Worm (Caenorhabditis elegans) whole organism, L3 larva: ENCODE results near the gene Y22D7AL.10.

Experiments
- R02D3.7 ChIP-seq: fragments of 150-350 bp; optimal IDR thresholded peaks from 2 replicates; lab custom pipeline; 2014; ENCODE audit warnings: missing biosample characterization, missing genetic modification characterization
- aly-2 ChIP-seq: fragments of 150-350 bp; optimal IDR thresholded peaks from 2 replicates; lab custom pipeline; 2014; ENCODE audit warnings: missing biosample characterization, missing genetic modification characterization
- ama-1 ChIP-seq: fragments of 150-350 bp; optimal IDR thresholded peaks from 2 replicates; lab custom pipeline; 2018
- ceh-16 ChIP-seq: sonication (generic microtip); optimal IDR thresholded peaks from 2 replicates; lab custom pipeline; 2017; ENCODE audit warnings: missing biosample characterization, missing genetic modification characterization
- ceh-28 ChIP-seq: fragments of 150-350 bp; optimal IDR thresholded peaks from 2 replicates; lab custom pipeline; 2014; ENCODE audit warnings: missing biosample characterization, missing genetic modification reagents, missing genetic modification characterization
- ceh-9 ChIP-seq: sonication (generic microtip); optimal IDR thresholded peaks from 2 replicates; lab custom pipeline; 2018; ENCODE audit warnings: missing biosample characterization, missing genetic modification characterization
- daf-12 ChIP-seq: fragments of 150-350 bp; optimal IDR thresholded peaks from 2 replicates; lab custom pipeline; 2014; ENCODE audit warnings: missing biosample characterization, missing genetic modification reagents, missing genetic modification characterization
- egl-27 ChIP-seq: sonication (generic microtip); optimal IDR thresholded peaks from 4 replicates; lab custom pipeline; 2017; ENCODE audit warnings: missing biosample characterization, missing genetic modification reagents, missing genetic modification characterization
- egl-5 ChIP-seq: fragments of 150-350 bp; optimal IDR thresholded peaks from 2 replicates; lab custom pipeline; 2017; ENCODE audit warnings: missing biosample characterization, missing genetic modification reagents, missing genetic modification characterization, inconsistent platforms
- elt-2 ChIP-seq: sonication (generic microtip); optimal IDR thresholded peaks from 2 replicates; lab custom pipeline; 2016; ENCODE audit warnings: missing genetic modification reagents, mild to moderate bottlenecking, missing genetic modification characterization, missing compliant biosample characterization
- elt-3 ChIP-seq, 3 experiments: fragments of 150-350 bp in 1 of 3; sonication (generic microtip) in 2 of 3; optimal IDR thresholded peaks; 2 replicates in 2 of 3; 4 replicates in 1 of 3; lab custom pipeline; 2014 to 2017; ENCODE audit warnings: missing biosample characterization in 3 of 3, missing genetic modification characterization in 3 of 3
- eor-1 ChIP-seq, 2 experiments: fragments of 150-350 bp; optimal IDR thresholded peaks; 2 replicates each; lab custom pipeline; 2014 to 2018; ENCODE audit warnings: missing biosample characterization in 2 of 2, missing genetic modification characterization in 2 of 2
- fkh-10 ChIP-seq: sonication (generic microtip); optimal IDR thresholded peaks from 2 replicates; lab custom pipeline; 2017; ENCODE audit warnings: missing biosample characterization, missing genetic modification reagents, missing genetic modification characterization
- fkh-2 ChIP-seq: fragments of 150-350 bp; optimal IDR thresholded peaks from 2 replicates; lab custom pipeline; 2014; ENCODE audit warnings: missing biosample characterization, missing genetic modification reagents, missing genetic modification characterization
- fos-1 ChIP-seq: fragments of 150-350 bp; optimal IDR thresholded peaks from 2 replicates; lab custom pipeline; 2014; ENCODE audit warnings: missing biosample characterization, missing genetic modification characterization
- hmg-11 ChIP-seq: sonication (generic microtip); optimal IDR thresholded peaks from 2 replicates; lab custom pipeline; 2016; ENCODE audit warnings: missing genetic modification characterization, missing compliant biosample characterization
- jun-1 ChIP-seq: fragments of 150-350 bp; optimal IDR thresholded peaks from 2 replicates; lab custom pipeline; 2014; ENCODE audit warnings: missing biosample characterization, missing genetic modification reagents, missing genetic modification characterization
- lin-15B ChIP-seq: fragments of 150-350 bp; optimal IDR thresholded peaks from 2 replicates; lab custom pipeline; 2014; ENCODE audit warnings: missing biosample characterization, missing genetic modification characterization
- lin-39 ChIP-seq: fragments of 150-350 bp; optimal IDR thresholded peaks from 2 replicates; lab custom pipeline; 2018; ENCODE audit warnings: missing biosample characterization, missing genetic modification reagents, missing genetic modification characterization
- mdl-1 ChIP-seq: fragments of 150-350 bp; optimal IDR thresholded peaks from 2 replicates; lab custom pipeline; 2014; ENCODE audit warnings: missing biosample characterization, missing genetic modification characterization
- mml-1 ChIP-seq: fragments of 150-350 bp; sonication (generic microtip); optimal IDR thresholded peaks from 3 replicates; lab custom pipeline; 2014; ENCODE audit warnings: missing biosample characterization, missing genetic modification characterization
- nfya-1 ChIP-seq: sonication (generic microtip); optimal IDR thresholded peaks from 2 replicates; lab custom pipeline; 2017; ENCODE audit warnings: missing genetic modification characterization, mild to moderate bottlenecking, missing compliant biosample characterization, antibody characterized with exemption, moderate library complexity; ENCODE audit not compliant: insufficient read depth
- nhr-11 ChIP-seq: fragments of 150-350 bp; optimal IDR thresholded peaks from 2 replicates; lab custom pipeline; 2014; ENCODE audit warnings: missing biosample characterization, missing genetic modification characterization
- nhr-12 ChIP-seq: fragments of 150-350 bp; optimal IDR thresholded peaks from 2 replicates; lab custom pipeline; 2014; ENCODE audit warnings: missing biosample characterization, missing genetic modification characterization
- nhr-23 ChIP-seq: fragments of 150-350 bp; optimal IDR thresholded peaks from 2 replicates; lab custom pipeline; 2014; ENCODE audit warnings: missing biosample characterization, missing genetic modification reagents, missing genetic modification characterization
- nhr-25 ChIP-seq: sonication (generic microtip); optimal IDR thresholded peaks from 2 replicates; lab custom pipeline; 2017; ENCODE audit warnings: missing biosample characterization, missing genetic modification characterization
- nhr-28 ChIP-seq: fragments of 150-350 bp; optimal IDR thresholded peaks from 2 replicates; lab custom pipeline; 2014; ENCODE audit warnings: missing biosample characterization, missing genetic modification characterization
- nhr-43 ChIP-seq: sonication (generic microtip); optimal IDR thresholded peaks from 2 replicates; lab custom pipeline; 2016; ENCODE audit warnings: mild to moderate bottlenecking, missing genetic modification characterization, missing compliant biosample characterization; ENCODE audit not compliant: poor library complexity, severe bottlenecking
- nhr-67 ChIP-seq: fragments of 150-350 bp; optimal IDR thresholded peaks from 2 replicates; lab custom pipeline; 2014; ENCODE audit warnings: missing biosample characterization, missing genetic modification characterization
- nhr-77 ChIP-seq: fragments of 150-350 bp; optimal IDR thresholded peaks from 2 replicates; lab custom pipeline; 2014; ENCODE audit warnings: missing biosample characterization, missing genetic modification characterization
- skn-1 ChIP-seq: fragments of 150-350 bp; optimal IDR thresholded peaks from 2 replicates; lab custom pipeline; 2014; ENCODE audit warnings: missing biosample characterization, missing genetic modification characterization
- snpc-4 ChIP-seq: fragments of 150-350 bp; optimal IDR thresholded peaks from 2 replicates; lab custom pipeline; 2014; ENCODE audit warnings: missing biosample characterization, missing genetic modification characterization
- tbx-2 ChIP-seq: sonication (generic microtip); optimal IDR thresholded peaks from 2 replicates; lab custom pipeline; 2016; ENCODE audit warnings: mild to moderate bottlenecking, missing genetic modification characterization, missing compliant biosample characterization
- zag-1 ChIP-seq: fragments of 150-350 bp; optimal IDR thresholded peaks from 2 replicates; lab custom pipeline; 2014; ENCODE audit warnings: missing biosample characterization, missing genetic modification characterization
- ztf-11 ChIP-seq: fragments of 150-350 bp; optimal IDR thresholded peaks from 2 replicates; lab custom pipeline; 2014; ENCODE audit warnings: missing biosample characterization, missing genetic modification characterization
- ztf-4 ChIP-seq: fragments of 150-350 bp; optimal IDR thresholded peaks from 2 replicates; lab custom pipeline; 2014; ENCODE audit warnings: missing biosample characterization, missing genetic modification characterization

The Y22D7AL.10 gene

DNA sequence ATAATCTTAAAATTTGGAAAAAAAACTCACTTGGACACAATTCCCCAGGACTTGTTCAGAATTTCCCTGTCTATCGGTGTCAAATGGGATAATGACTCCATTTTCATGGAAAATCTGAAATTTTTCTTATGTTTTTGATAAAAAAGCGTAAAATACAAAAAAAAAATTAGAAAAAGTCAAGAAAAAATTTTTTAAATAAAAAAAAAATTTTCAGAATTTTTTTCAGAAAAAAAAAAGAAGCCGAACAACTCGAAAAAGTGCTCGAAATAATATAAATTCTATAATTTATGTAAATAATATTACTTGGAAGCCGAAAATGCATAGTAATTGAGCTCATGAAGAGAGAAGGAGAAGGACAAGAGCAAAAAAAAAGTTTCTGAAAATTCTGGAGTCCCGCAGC, 49.8 kb upstream of the Y22D7AL.10 start, which contains the start of gene glb-30:
Gene glb-30 (minus strand): TSS at position 101 of the 400 bp plus-strand sequence.
- TF ChIP-seq tbx-2 (tag; lab: Kevin White, UChicago) = no peak
- TF ChIP-seq hmg-11 (tag; lab: Kevin White, UChicago) = no peak
- TF ChIP-seq ceh-9 (tag; lab: Kevin White, UChicago) = no peak
- no peak for TF ChIP-seq nfya-1 (tag; lab: Kevin White, UChicago)
- TF ChIP-seq skn-1 (tag; lab: Kevin White, UChicago) = no peak
- TF ChIP-seq lin-15B (tag; lab: Kevin White, UChicago) = no peak
- TF ChIP-seq aly-2 (tag; lab: Kevin White, UChicago) = no peak
- TF ChIP-seq nhr-11 (tag; lab: Kevin White, UChicago) = no peak
- no peak for TF ChIP-seq ztf-4
- TF ChIP-seq nhr-77 = no peak
- no peak for TF ChIP-seq nhr-43
- TF ChIP-seq egl-5 (tag; lab: Kevin White, UChicago) = no peak

DNA sequence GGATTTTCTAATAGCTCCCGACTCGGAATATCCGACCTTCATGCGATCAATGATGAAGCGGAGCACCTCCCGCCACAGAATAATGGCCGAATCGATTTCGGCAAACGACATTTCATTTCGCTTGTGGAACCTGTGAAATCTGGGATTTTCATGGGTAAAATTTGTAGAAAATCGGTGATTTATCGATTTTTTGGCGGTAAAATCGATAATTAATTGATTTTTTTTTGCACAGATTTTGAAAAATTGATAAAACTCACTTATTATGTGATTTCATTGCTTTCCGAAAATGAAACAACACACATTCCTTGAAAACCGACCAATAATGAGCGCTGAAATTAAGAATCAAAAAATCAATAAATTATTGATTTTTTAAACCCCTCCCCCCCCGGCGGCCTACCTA, 48.2 kb upstream of the Y22D7AL.10 start:
- TF ChIP-seq ceh-28 (peak; percentile 76), nhr-67 (tag; lab: Kevin White, UChicago) (no peak)

DNA sequence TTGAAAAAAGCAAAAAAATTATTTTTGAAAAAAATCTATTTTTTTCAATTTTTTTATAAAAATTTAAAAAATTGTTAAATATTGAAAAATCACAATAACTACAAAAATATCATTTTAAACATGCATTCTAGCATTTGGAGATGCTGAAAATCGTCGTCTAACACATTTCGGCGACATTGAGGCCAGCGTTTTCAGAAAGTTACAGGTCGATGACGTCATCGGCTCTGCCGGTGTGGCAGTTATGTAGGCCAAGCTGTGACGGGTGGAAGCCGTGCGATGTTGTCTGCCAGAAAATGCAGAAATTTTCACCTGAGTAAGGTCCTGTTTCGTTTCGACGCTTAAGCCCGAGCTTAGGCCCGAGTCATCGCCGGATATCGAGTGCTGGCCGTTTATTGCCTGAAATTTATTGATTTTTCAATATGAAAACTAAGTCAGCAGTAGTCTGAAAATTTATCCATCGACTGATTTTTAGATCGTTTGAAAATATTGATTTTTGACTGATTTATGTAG, 47.1 kb upstream of the Y22D7AL.10 start, which contains the start of gene Y22D7AR.3:
Gene Y22D7AR.3 (minus strand): TSS at position 51 of the 510 bp plus-strand sequence.
- TF ChIP-seq snpc-4 = no peak
- TF ChIP-seq elt-2 (tag; lab: Kevin White, UChicago) = no peak
- no peak for TF ChIP-seq fkh-2
- TF ChIP-seq nhr-28 (tag; lab: Kevin White, UChicago) = no peak
- TF ChIP-seq ceh-16 (tag; lab: Kevin White, UChicago) = no peak
- TF ChIP-seq egl-5 (tag; lab: Kevin White, UChicago) = no peak
- no peak for TF ChIP-seq nhr-23 (tag; lab: Kevin White, UChicago)
- TF ChIP-seq nhr-12 = no peak

ce11 chrIII:1665373-1665772, 46.6 kb upstream of the Y22D7AL.10 start:
- no peak for TF ChIP-seq jun-1 (tag; lab: Kevin White, UChicago)
- TF ChIP-seq ceh-28 = peak; percentile 60

DNA sequence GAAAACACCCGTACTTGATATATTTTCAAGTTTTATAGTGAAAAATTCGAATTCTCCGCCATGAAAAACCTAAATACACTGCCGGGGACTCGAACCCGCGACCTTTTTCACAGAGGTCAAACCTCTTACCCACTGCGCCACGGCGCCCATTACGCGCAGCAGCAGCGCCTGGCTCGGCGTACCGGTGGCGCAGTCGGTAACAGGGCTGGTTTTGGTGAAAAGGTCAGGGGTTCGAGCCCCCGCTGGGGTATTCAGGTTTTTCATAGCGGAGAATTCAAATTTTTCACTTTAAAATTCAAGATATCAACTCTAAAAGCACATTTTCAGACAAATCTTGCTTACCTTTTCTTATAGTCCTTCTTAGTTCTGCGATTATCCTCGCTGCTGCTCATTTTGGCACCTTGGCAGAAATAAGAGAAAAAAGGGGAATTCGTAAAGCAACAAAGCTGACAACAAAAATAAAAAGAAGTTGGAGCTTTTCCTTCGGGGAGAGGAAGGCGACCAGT, 46.1 kb upstream of the Y22D7AL.10 start, which contains the start of gene Y22D7AL.16:
Gene Y22D7AL.16 (minus strand): TSS at position 456 of the 506 bp plus-strand sequence.
- TF ChIP-seq daf-12 (tag; lab: Kevin White, UChicago) (no peak), eor-1 (tag; optimal IDR thresholded peaks at IDR 0.05; lab: Kevin White, UChicago) (no peak), nhr-25 (tag; lab: Kevin White, UChicago) (no peak)

- TF ChIP-seq egl-5 (tag; lab: Kevin White, UChicago) = no peak
- TF ChIP-seq fos-1 (tag; lab: Kevin White, UChicago) = no peak
- no peak for TF ChIP-seq mml-1
- TF ChIP-seq lin-39 = no peak
- TF ChIP-seq ceh-28 = peak; percentile 95
- no peak for TF ChIP-seq R02D3.7 (tag; lab: Kevin White, UChicago)
These were observed 44.3 kb upstream of the Y22D7AL.10 start for ce11 chrIII:1663056-1663455.

ce11 chrIII:1662405-1662804, 43.7 kb upstream of the Y22D7AL.10 start:
- TF ChIP-seq eor-1 (tag; optimal IDR thresholded peaks at IDR 0.05; lab: Kevin White, UChicago) = no peak
- TF ChIP-seq skn-1 (tag; lab: Kevin White, UChicago) = no peak
- TF ChIP-seq nhr-25 (tag; lab: Kevin White, UChicago) = no peak
- TF ChIP-seq ama-1 = no peak
- no peak for TF ChIP-seq fos-1 (tag; lab: Kevin White, UChicago)
- TF ChIP-seq fkh-10 = no peak
- no peak for TF ChIP-seq egl-27
- TF ChIP-seq ztf-11 (tag; lab: Kevin White, UChicago) = no peak
- TF ChIP-seq elt-2 (tag; lab: Kevin White, UChicago) = no peak
- no peak for TF ChIP-seq daf-12 (tag; lab: Kevin White, UChicago)
- no peak for TF ChIP-seq elt-3 (tag; optimal IDR thresholded peaks at IDR 0.05; lab: Kevin White, UChicago)
- TF ChIP-seq nhr-28 (tag; lab: Kevin White, UChicago) = no peak
- TF ChIP-seq nhr-11 (tag; lab: Kevin White, UChicago) = no peak
- no peak for TF ChIP-seq ztf-4
- no peak for TF ChIP-seq egl-5 (tag; lab: Kevin White, UChicago)
- no peak for TF ChIP-seq mdl-1 (tag; lab: Kevin White, UChicago)
- TF ChIP-seq zag-1 (tag; lab: Kevin White, UChicago) = no peak
